Worm (Caenorhabditis elegans) whole organism, L4 larva: ENCODE data around the gene fbxa-135.

Experiments
- D1046.2 ChIP-seq: fragments of 200-800 bp; sonication (Bioruptor generic); IDR thresholded peaks from 2 replicates; pipeline ENCODE4 v1.3.6; 2022; ENCODE audit warnings: missing genetic modification characterization, missing compliant biosample characterization
- F26F4.8 ChIP-seq: fragments of 200-800 bp; sonication (Bioruptor generic); conservative IDR thresholded peaks from 2 replicates; pipeline ENCODE4 v1.3.6; 2022; ENCODE audit warnings: missing genetic modification characterization, missing compliant biosample characterization
- F49E8.2 ChIP-seq: sonication (generic microtip); optimal IDR thresholded peaks from 2 replicates; lab custom pipeline; 2016; ENCODE audit warnings: missing compliant biosample characterization, mild to moderate bottlenecking, missing genetic modification characterization, borderline replicate concordance
- T20F7.1 ChIP-seq: fragments of 200-800 bp; sonication (Bioruptor generic); optimal IDR thresholded peaks from 2 replicates; lab custom pipeline; 2018; ENCODE audit warnings: mild to moderate bottlenecking, missing genetic modification characterization, missing compliant biosample characterization
- Y5F2A.4 ChIP-seq: fragments of 200-800 bp; sonication (Bioruptor generic); optimal IDR thresholded peaks from 2 replicates; lab custom pipeline; 2018; ENCODE audit warnings: mild to moderate bottlenecking, missing genetic modification characterization, missing compliant biosample characterization
- aha-1 ChIP-seq: fragments of 150-350 bp; peaks from one replicate; lab custom pipeline; 2014; ENCODE audit warnings: missing biosample characterization, missing genetic modification characterization
- attf-4 ChIP-seq: sonication (generic microtip); optimal IDR thresholded peaks from 3 replicates; lab custom pipeline; 2017; ENCODE audit warnings: missing biosample characterization, missing genetic modification characterization
- ceh-32 ChIP-seq: sonication (generic microtip); optimal IDR thresholded peaks from 2 replicates; lab custom pipeline; 2016; ENCODE audit warnings: mild to moderate bottlenecking, missing genetic modification characterization, missing compliant biosample characterization; ENCODE audit not compliant: poor library complexity
- cey-2 ChIP-seq: sonication (generic microtip); optimal IDR thresholded peaks from 3 replicates; lab custom pipeline; 2017; ENCODE audit warnings: missing genetic modification characterization, mild to moderate bottlenecking, missing compliant biosample characterization, antibody characterized with exemption, borderline replicate concordance; ENCODE audit not compliant: insufficient read depth
- daf-16 ChIP-seq, 3 experiments: sonication (generic microtip); optimal IDR thresholded peaks; 2 replicates each; lab custom pipeline; 2016 to 2017; ENCODE audit warnings: missing genetic modification characterization in 3 of 3, missing genetic modification reagents in 3 of 3, mild to moderate bottlenecking in 2 of 3, missing compliant biosample characterization in 2 of 3, missing biosample characterization in 1 of 3, moderate library complexity in 1 of 3
- daf-19 ChIP-seq: fragments of 200-800 bp; sonication (Bioruptor generic); conservative IDR thresholded peaks from 2 replicates; pipeline ENCODE4 v1.3.6; 2022; ENCODE audit warnings: missing genetic modification characterization, missing compliant biosample characterization
- dmd-6 ChIP-seq: fragments of 200-800 bp; sonication (Bioruptor generic); IDR thresholded peaks from 2 replicates; pipeline ENCODE4 v1.3.6; 2022; ENCODE audit warnings: missing genetic modification reagents, missing genetic modification characterization, missing compliant biosample characterization
- dmd-8 ChIP-seq: fragments of 200-800 bp; sonication (Bioruptor generic); IDR thresholded peaks from 2 replicates; pipeline ENCODE4 v1.3.6; 2022; ENCODE audit warnings: missing genetic modification characterization, missing compliant biosample characterization
- duxl-1 ChIP-seq: sonication (generic microtip); optimal IDR thresholded peaks from 2 replicates; lab custom pipeline; 2016; ENCODE audit warnings: mild to moderate bottlenecking, missing genetic modification characterization, moderate library complexity, missing compliant biosample characterization; ENCODE audit not compliant: poor library complexity
- dve-1 ChIP-seq: sonication (generic microtip); optimal IDR thresholded peaks from 2 replicates; lab custom pipeline; 2017; ENCODE audit warnings: antibody characterized with exemption, mild to moderate bottlenecking, missing genetic modification characterization, missing compliant biosample characterization; ENCODE audit not compliant: insufficient read depth
- egl-27 ChIP-seq: sonication (generic microtip); optimal IDR thresholded peaks from 3 replicates; lab custom pipeline; 2017; ENCODE audit warnings: missing biosample characterization, missing genetic modification reagents, missing genetic modification characterization
- egl-43 ChIP-seq: fragments of 200-800 bp; sonication (Bioruptor generic); IDR thresholded peaks from 2 replicates; pipeline ENCODE4 v1.3.6; 2022; ENCODE audit warnings: missing genetic modification reagents, missing genetic modification characterization, missing compliant biosample characterization
- fos-1 ChIP-seq: fragments of 150-350 bp; optimal IDR thresholded peaks from 2 replicates; lab custom pipeline; 2014; ENCODE audit warnings: missing biosample characterization, missing genetic modification characterization
- hlh-30 ChIP-seq: sonication (generic microtip); optimal IDR thresholded peaks from 2 replicates; lab custom pipeline; 2017; ENCODE audit warnings: antibody characterized with exemption, mild to moderate bottlenecking, missing genetic modification characterization, missing compliant biosample characterization; ENCODE audit not compliant: insufficient read depth
- jun-1 ChIP-seq: fragments of 150-350 bp; optimal IDR thresholded peaks from 2 replicates; lab custom pipeline; 2014; ENCODE audit warnings: missing biosample characterization, missing genetic modification reagents, missing genetic modification characterization
- lim-7 ChIP-seq: fragments of 200-800 bp; sonication (Bioruptor generic); IDR thresholded peaks from 2 replicates; pipeline ENCODE4 v1.3.6; 2022; ENCODE audit warnings: missing genetic modification characterization, missing compliant biosample characterization
- lin-1 ChIP-seq: fragments of 200-800 bp; sonication (Bioruptor generic); IDR thresholded peaks from 2 replicates; pipeline ENCODE4 v1.3.6; 2022; ENCODE audit warnings: missing genetic modification reagents, missing genetic modification characterization, missing compliant biosample characterization
- lin-38 ChIP-seq: fragments of 200-800 bp; sonication (Bioruptor generic); IDR thresholded peaks from 2 replicates; pipeline ENCODE4 v1.3.6; 2022; ENCODE audit warnings: missing genetic modification reagents, missing genetic modification characterization, missing compliant biosample characterization
- lsy-2 ChIP-seq, 2 experiments: fragments of 150-350 bp in 1 of 2; sonication (generic microtip) in 1 of 2; optimal IDR thresholded peaks; 2 replicates each; lab custom pipeline; 2014 to 2017; ENCODE audit warnings: missing biosample characterization in 2 of 2, missing genetic modification characterization in 2 of 2
- mdt-29 ChIP-seq: fragments of 200-800 bp; sonication (Bioruptor generic); IDR thresholded peaks from 2 replicates; pipeline ENCODE4 v1.3.6; 2022; ENCODE audit warnings: missing genetic modification reagents, missing genetic modification characterization, missing compliant biosample characterization
- mep-1 ChIP-seq: fragments of 150-350 bp; sonication (generic microtip); optimal IDR thresholded peaks from 3 replicates; lab custom pipeline; 2014; ENCODE audit warnings: missing biosample characterization, missing genetic modification characterization
- mes-2 ChIP-seq: sonication (generic microtip); optimal IDR thresholded peaks from 2 replicates; lab custom pipeline; 2016; ENCODE audit warnings: missing genotype, mild to moderate bottlenecking, missing genetic modification characterization, missing compliant biosample characterization; ENCODE audit not compliant: poor library complexity, severe bottlenecking
- mxl-3 ChIP-seq: fragments of 200-800 bp; sonication (Bioruptor generic); optimal IDR thresholded peaks from 2 replicates; lab custom pipeline; 2018; ENCODE audit warnings: mild to moderate bottlenecking, missing genetic modification characterization, missing compliant biosample characterization
- nhr-102 ChIP-seq: sonication (generic microtip); optimal IDR thresholded peaks from 2 replicates; lab custom pipeline; 2016; ENCODE audit warnings: mild to moderate bottlenecking, missing genetic modification characterization, moderate library complexity, missing compliant biosample characterization
- nhr-237 ChIP-seq: sonication (generic microtip); optimal IDR thresholded peaks from 2 replicates; lab custom pipeline; 2017; ENCODE audit warnings: missing biosample characterization, missing genetic modification characterization
- nhr-28 ChIP-seq: fragments of 150-350 bp; optimal IDR thresholded peaks from 2 replicates; lab custom pipeline; 2014; ENCODE audit warnings: missing biosample characterization, missing genetic modification characterization
- nhr-77 ChIP-seq: fragments of 150-350 bp; optimal IDR thresholded peaks from 2 replicates; lab custom pipeline; 2014; ENCODE audit warnings: missing biosample characterization, missing genetic modification characterization
- php-3 ChIP-seq: fragments of 200-800 bp; sonication (Bioruptor generic); IDR thresholded peaks from 2 replicates; pipeline ENCODE4 v1.3.6; 2022; ENCODE audit warnings: missing genetic modification reagents, missing genetic modification characterization, missing compliant biosample characterization
- pqm-1 ChIP-seq: sonication (generic microtip); optimal IDR thresholded peaks from 2 replicates; lab custom pipeline; 2017; ENCODE audit warnings: missing biosample characterization, missing genetic modification characterization
- set-16 ChIP-seq: fragments of 200-800 bp; sonication (Bioruptor generic); IDR thresholded peaks from 2 replicates; pipeline ENCODE4 v1.3.6; 2022; ENCODE audit warnings: missing genetic modification reagents, missing genetic modification characterization, missing compliant biosample characterization
- snpc-1.2 ChIP-seq: fragments of 200-800 bp; sonication (Bioruptor generic); IDR thresholded peaks from 2 replicates; pipeline ENCODE4 v1.3.6; 2022; ENCODE audit warnings: missing genetic modification reagents, missing genetic modification characterization, missing compliant biosample characterization
- snpc-4 ChIP-seq: fragments of 150-350 bp; optimal IDR thresholded peaks from 2 replicates; lab custom pipeline; 2014; ENCODE audit warnings: missing biosample characterization, missing genetic modification characterization
- tra-1 ChIP-seq: fragments of 200-800 bp; sonication (Bioruptor generic); IDR thresholded peaks from 2 replicates; pipeline ENCODE4 v1.3.6; 2022; ENCODE audit warnings: missing genetic modification reagents, missing genetic modification characterization, missing compliant biosample characterization
- unc-130 ChIP-seq: sonication (generic microtip); optimal IDR thresholded peaks from 2 replicates; lab custom pipeline; 2016; ENCODE audit warnings: missing genetic modification reagents, missing genetic modification characterization, missing compliant biosample characterization
- zag-1 ChIP-seq: fragments of 150-350 bp; optimal IDR thresholded peaks from 2 replicates; lab custom pipeline; 2014; ENCODE audit warnings: missing biosample characterization, missing genetic modification characterization

Gene fbxa-135

DNA sequence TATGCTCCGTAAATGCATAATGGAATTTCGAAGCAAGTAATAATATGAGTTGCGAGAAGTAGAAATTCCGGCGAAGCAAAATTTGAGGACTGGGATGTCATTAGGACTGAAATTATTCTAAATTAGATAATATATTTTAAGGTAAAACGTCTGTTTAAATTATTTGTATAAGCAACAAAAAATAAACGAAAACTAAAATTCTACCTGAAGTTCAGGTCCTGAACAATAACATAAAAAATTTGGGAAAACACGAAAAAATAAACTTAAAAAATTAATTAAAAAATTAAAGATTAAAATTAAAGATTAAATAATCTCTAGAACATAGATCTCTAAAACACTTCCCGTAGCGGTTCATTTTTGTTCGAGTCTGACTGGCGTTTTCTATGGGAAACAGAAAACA, 22.2 kb upstream of the fbxa-135 start, which contains the start of gene srh-251:
Gene srh-251, minus strand, starts transcription at position 101 of the 400 bp plus-strand sequence.
- TF ChIP-seq snpc-4 (tag; lab: Kevin White, UChicago) = no peak
- TF ChIP-seq aha-1 (tag; lab: Kevin White, UChicago) = no peak
- TF ChIP-seq zag-1 = no peak
- no peak for TF ChIP-seq unc-130 (GFP tag; lab: Kevin White, UChicago)
- TF ChIP-seq F26F4.8 (GFP tag; lab: Robert Waterston, UW) = no peak
- TF ChIP-seq daf-16 (GFP tag; optimal IDR thresholded peaks at IDR 0.05; lab: Kevin White, UChicago) = no peak
- TF ChIP-seq daf-16 (tag; optimal IDR thresholded peaks at IDR 0.05; lab: Kevin White, UChicago) = no peak
- no peak for TF ChIP-seq lin-1 (GFP tag; lab: Robert Waterston, UW)
- no peak for TF ChIP-seq php-3 (GFP tag; lab: Robert Waterston, UW)
- no peak for TF ChIP-seq daf-19
- no peak for TF ChIP-seq egl-27 (tag; lab: Kevin White, UChicago)
- no peak for TF ChIP-seq ceh-32 (tag; lab: Kevin White, UChicago)
- no peak for TF ChIP-seq attf-4
- TF ChIP-seq dve-1 (tag; lab: Kevin White, UChicago) = no peak
- TF ChIP-seq F49E8.2 (tag; lab: Kevin White, UChicago) = no peak
- no peak for TF ChIP-seq nhr-237 (tag; lab: Kevin White, UChicago)
- no peak for TF ChIP-seq egl-43 (GFP tag; lab: Robert Waterston, UW)
- TF ChIP-seq mxl-3 = no peak
- no peak for TF ChIP-seq dmd-8 (GFP tag; lab: Robert Waterston, UW)
- TF ChIP-seq mes-2 (tag; lab: Kevin White, UChicago) = no peak

DNA sequence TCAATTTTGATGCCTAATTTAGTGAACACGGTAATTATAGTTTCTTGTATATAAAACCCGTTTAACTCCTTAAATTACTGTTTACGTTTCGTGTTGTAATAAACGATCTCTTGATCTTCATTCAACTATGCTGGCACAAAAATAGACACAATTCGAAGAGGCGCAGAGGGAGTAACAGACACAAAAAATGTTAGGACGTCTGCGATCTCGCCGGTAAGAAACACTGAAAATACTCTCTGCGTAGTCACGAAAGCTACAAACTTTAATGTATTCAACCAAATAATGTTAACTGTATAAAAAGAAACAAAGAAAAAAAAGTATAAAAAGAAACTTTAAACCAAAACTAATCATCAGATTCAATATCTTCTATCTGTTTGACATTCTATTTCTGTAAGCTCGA, 21.2 kb upstream of the fbxa-135 start, which contains the start of gene dhs-23:
Gene dhs-23, plus strand, starts transcription at position 363 of the 400 bp plus-strand sequence.
- no peak for TF ChIP-seq zag-1
- no peak for TF ChIP-seq mdt-29
- no peak for TF ChIP-seq egl-27 (tag; lab: Kevin White, UChicago)
- TF ChIP-seq nhr-102 (tag; lab: Kevin White, UChicago) = no peak
- no peak for TF ChIP-seq hlh-30 (tag; lab: Kevin White, UChicago)
- peak; percentile 81 for TF ChIP-seq nhr-77 (tag; lab: Kevin White, UChicago)
- TF ChIP-seq daf-16 (GFP tag; optimal IDR thresholded peaks at IDR 0.05; lab: Kevin White, UChicago) = no peak
- peak; percentile 69 for TF ChIP-seq daf-16 (tag; optimal IDR thresholded peaks at IDR 0.05; lab: Kevin White, UChicago)
- TF ChIP-seq lsy-2 (tag; optimal IDR thresholded peaks at IDR 0.05; lab: Kevin White, UChicago) = no peak
- TF ChIP-seq lim-7 (GFP tag; lab: Robert Waterston, UW) = no peak
- TF ChIP-seq pqm-1 = peak; percentile 12
- TF ChIP-seq T20F7.1 (GFP tag; lab: Kevin White, UChicago) = no peak
- TF ChIP-seq Y5F2A.4 = no peak
- peak; percentile 93 for TF ChIP-seq nhr-28 (tag; lab: Kevin White, UChicago)

DNA sequence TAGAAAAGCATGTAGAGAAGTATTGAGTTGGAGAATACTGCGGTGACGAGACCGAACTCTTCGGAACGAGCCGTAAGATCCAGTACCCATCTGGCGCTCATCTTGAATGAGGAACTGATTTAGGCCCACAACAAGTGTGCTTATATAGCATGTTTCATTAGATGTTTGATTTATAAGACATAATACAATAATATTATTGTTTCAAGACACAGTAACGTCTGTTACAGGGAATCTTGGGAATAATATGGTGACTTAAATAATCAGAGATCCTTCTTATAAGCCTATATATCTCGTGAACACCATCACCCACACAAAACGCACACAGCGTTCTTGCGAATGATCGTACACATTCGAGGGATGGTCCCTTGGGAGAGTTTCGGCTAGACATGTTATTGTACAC, 18.3 kb upstream of the fbxa-135 start, which contains the start of gene str-88:
Gene str-88, minus strand, starts transcription at position 101 of the 400 bp plus-strand sequence.
- TF ChIP-seq mep-1 (no peak), dve-1 (tag; lab: Kevin White, UChicago) (no peak), fos-1 (tag; lab: Kevin White, UChicago) (no peak), snpc-1.2 (no peak), D1046.2 (no peak), ceh-32 (tag; lab: Kevin White, UChicago) (no peak), lin-38 (GFP tag; lab: Robert Waterston, UW) (no peak), set-16 (GFP tag; lab: Robert Waterston, UW) (no peak), dmd-8 (GFP tag; lab: Robert Waterston, UW) (no peak), dmd-6 (GFP tag; lab: Robert Waterston, UW) (no peak), jun-1 (tag; lab: Kevin White, UChicago) (no peak), duxl-1 (no peak), egl-43 (GFP tag; lab: Robert Waterston, UW) (no peak), cey-2 (no peak), pqm-1 (no peak), php-3 (GFP tag; lab: Robert Waterston, UW) (no peak), lsy-2 (tag; optimal IDR thresholded peaks at IDR 0.05; lab: Kevin White, UChicago) (no peak), tra-1 (GFP tag; lab: Robert Waterston, UW) (no peak)
